Fruit fly (Drosophila melanogaster) whole organism, embryonic: Measurements from ENCODE around the gene RhoBTB.

Source experiments
- Asciz ChIP-seq: fragments of 200-800 bp; sonication (Bioruptor generic); optimal IDR thresholded peaks from 2 replicates; lab custom pipeline; 2017; ENCODE audit warnings: missing biosample characterization, mild to moderate bottlenecking, missing genetic modification characterization, missing genetic modification reagents
- CG18011 ChIP-seq: fragments of 200-800 bp; sonication (Bioruptor generic); optimal IDR thresholded peaks from 2 replicates; lab custom pipeline; 2017; ENCODE audit warnings: missing biosample characterization, missing genetic modification characterization, mild to moderate bottlenecking, moderate library complexity, missing genotype
- CG4424 ChIP-seq: fragments of 200-800 bp; sonication (Bioruptor generic); optimal IDR thresholded peaks from 3 replicates; lab custom pipeline; 2016; ENCODE audit warnings: missing biosample characterization, missing genetic modification characterization
- CG8478 ChIP-seq: fragments of >200 bp; optimal IDR thresholded peaks from 2 replicates; lab custom pipeline; 2018
- cato ChIP-seq: fragments of 200-800 bp; sonication (Bioruptor generic); optimal IDR thresholded peaks from 2 replicates; lab custom pipeline; 2016; ENCODE audit warnings: missing biosample characterization, missing genetic modification characterization, borderline replicate concordance
- dimm ChIP-seq: fragments of 200-800 bp; sonication (Bioruptor generic); IDR thresholded peaks from 2 replicates; pipeline ENCODE4 v1.3.6; 2022; ENCODE audit warnings: missing biosample characterization, missing genetic modification characterization
- ham ChIP-seq: fragments of 200-800 bp; sonication (Bioruptor generic); IDR thresholded peaks from 2 replicates; pipeline ENCODE4 v1.3.6; 2022; ENCODE audit warnings: missing biosample characterization, missing genetic modification characterization
- tll ChIP-seq, 2 experiments: fragments of 200-800 bp in 1 of 2; fragments of >200 bp in 1 of 2; sonication (Bioruptor generic) in 1 of 2; optimal IDR thresholded peaks; 2 replicates each; lab custom pipeline; 2017 to 2019; ENCODE audit warnings: missing biosample characterization in 2 of 2, missing genetic modification characterization in 2 of 2, mild to moderate bottlenecking in 1 of 2, moderate library complexity in 1 of 2

DNA sequence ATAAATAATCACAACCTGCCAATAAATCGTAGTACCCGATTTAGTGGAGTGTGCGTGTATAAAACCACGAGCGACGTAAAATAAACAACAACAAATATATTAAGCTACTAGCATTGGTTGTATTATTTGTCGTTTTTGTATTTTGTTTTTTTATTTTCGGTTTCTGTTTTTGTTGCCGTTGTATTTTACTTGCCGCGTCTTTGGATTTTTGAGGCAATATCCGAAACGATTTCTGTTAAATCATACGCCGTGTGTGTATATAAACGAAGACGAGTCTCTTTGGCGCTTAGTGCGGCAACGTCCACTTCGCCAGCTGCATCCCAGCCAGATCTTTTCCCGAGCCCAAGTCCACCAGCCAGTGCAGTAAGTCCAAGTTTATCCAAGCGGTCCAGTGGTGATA lies 37.3 kb downstream of the RhoBTB start, which contains the start of gene zye:
- TF ChIP-seq CG8478 (no peak), ham (GFP tag; lab: Robert Waterston, UW) (no peak), cato (GFP tag; lab: Kevin White, UChicago) (no peak), dimm (no peak), tll (GFP tag; optimal IDR thresholded peaks at IDR 0.05; lab: Kevin White, UChicago) (no peak), CG4424 (GFP tag; lab: Kevin White, UChicago) (no peak), Asciz (GFP tag; lab: Kevin White, UChicago) (no peak), CG18011 (no peak)
